Worm (Caenorhabditis elegans) whole organism, early embryonic: ENCODE results near the gene H39E20.1.

Experiments used
- B0310.2 ChIP-seq: sonication (generic microtip); optimal IDR thresholded peaks from 2 replicates; lab custom pipeline; 2016; ENCODE audit warnings: mild to moderate bottlenecking, missing genetic modification characterization, missing compliant biosample characterization
- F13C5.2 ChIP-seq: sonication (generic microtip); optimal IDR thresholded peaks from 2 replicates; lab custom pipeline; 2017; ENCODE audit warnings: mild to moderate bottlenecking, missing genetic modification characterization, inconsistent platforms, missing compliant biosample characterization
- aly-1 ChIP-seq: sonication (generic microtip); optimal IDR thresholded peaks from 2 replicates; lab custom pipeline; 2016; ENCODE audit warnings: missing genetic modification characterization, missing compliant biosample characterization
- ama-1 ChIP-seq: fragments of 150-350 bp; optimal IDR thresholded peaks from 2 replicates; lab custom pipeline; 2014
- ceh-36 ChIP-seq: sonication (generic microtip); optimal IDR thresholded peaks from 2 replicates; lab custom pipeline; 2016; ENCODE audit warnings: missing genetic modification characterization, inconsistent platforms, missing compliant biosample characterization
- ets-7 ChIP-seq: sonication (generic microtip); optimal IDR thresholded peaks from 2 replicates; lab custom pipeline; 2016; ENCODE audit warnings: missing genotype, missing genetic modification characterization, missing compliant biosample characterization
- hmbx-1 ChIP-seq: sonication (generic microtip); optimal IDR thresholded peaks from 2 replicates; lab custom pipeline; 2016; ENCODE audit warnings: mild to moderate bottlenecking, missing genetic modification characterization, missing compliant biosample characterization
- hnd-1 ChIP-seq: sonication (generic microtip); optimal IDR thresholded peaks from 2 replicates; lab custom pipeline; 2016; ENCODE audit warnings: missing genetic modification characterization, missing compliant biosample characterization
- pes-1 ChIP-seq: fragments of 200-800 bp; sonication (Bioruptor generic); IDR thresholded peaks from 2 replicates; pipeline ENCODE4 v1.3.6; 2022; ENCODE audit warnings: missing genetic modification reagents, missing genetic modification characterization, missing compliant biosample characterization
- scrt-1 ChIP-seq: fragments of 200-800 bp; sonication (Bioruptor generic); IDR thresholded peaks from 2 replicates; pipeline ENCODE4 v1.3.6; 2022; ENCODE audit warnings: missing genetic modification characterization, missing compliant biosample characterization
- sea-1 ChIP-seq: fragments of 200-800 bp; sonication (Bioruptor generic); conservative IDR thresholded peaks from 2 replicates; pipeline ENCODE4 v1.3.6; 2022; ENCODE audit warnings: missing genetic modification characterization, missing compliant biosample characterization
- tbx-11 ChIP-seq: fragments of 200-800 bp; sonication (Bioruptor generic); IDR thresholded peaks from 2 replicates; pipeline ENCODE4 v1.3.6; 2022; ENCODE audit warnings: missing genetic modification characterization, missing compliant biosample characterization
- tbx-37 ChIP-seq: fragments of 200-800 bp; sonication (Bioruptor generic); conservative IDR thresholded peaks from 2 replicates; pipeline ENCODE4 v1.3.6; 2022; ENCODE audit warnings: missing genetic modification reagents, missing genetic modification characterization, missing compliant biosample characterization
- tra-4 ChIP-seq: sonication (generic microtip); optimal IDR thresholded peaks from 2 replicates; lab custom pipeline; 2017; ENCODE audit warnings: missing genetic modification characterization, missing compliant biosample characterization

ce11 chrX:1409224-1409623 is 11.8 kb upstream of the H39E20.1 start:
- TF ChIP-seq scrt-1 (GFP tag; lab: Robert Waterston, UW), result no peak
- TF ChIP-seq tbx-11 (GFP tag; lab: Robert Waterston, UW), result no peak
- no peak for TF ChIP-seq hmbx-1
- TF ChIP-seq ama-1, result no peak
- no peak for TF ChIP-seq F13C5.2 (tag; lab: Kevin White, UChicago)
- TF ChIP-seq B0310.2, result no peak
- no peak for TF ChIP-seq pes-1 (GFP tag; lab: Robert Waterston, UW)
- TF ChIP-seq tbx-37 (GFP tag; lab: Robert Waterston, UW), result no peak
- no peak for TF ChIP-seq sea-1 (GFP tag; lab: Robert Waterston, UW)
- no peak for TF ChIP-seq tra-4
- TF ChIP-seq aly-1 (tag; lab: Kevin White, UChicago), result no peak
- TF ChIP-seq ets-7 (tag; lab: Kevin White, UChicago), result no peak
- no peak for TF ChIP-seq ceh-36 (tag; lab: Kevin White, UChicago)
- TF ChIP-seq hnd-1 (tag; lab: Kevin White, UChicago), result no peak
